Worm (Caenorhabditis elegans): ENCODE data around the gene C27H5.2.
A peak's percentile ranks its signal among the peaks of the same experiment; 100 is the strongest.

Gene C27H5.2

DNA sequence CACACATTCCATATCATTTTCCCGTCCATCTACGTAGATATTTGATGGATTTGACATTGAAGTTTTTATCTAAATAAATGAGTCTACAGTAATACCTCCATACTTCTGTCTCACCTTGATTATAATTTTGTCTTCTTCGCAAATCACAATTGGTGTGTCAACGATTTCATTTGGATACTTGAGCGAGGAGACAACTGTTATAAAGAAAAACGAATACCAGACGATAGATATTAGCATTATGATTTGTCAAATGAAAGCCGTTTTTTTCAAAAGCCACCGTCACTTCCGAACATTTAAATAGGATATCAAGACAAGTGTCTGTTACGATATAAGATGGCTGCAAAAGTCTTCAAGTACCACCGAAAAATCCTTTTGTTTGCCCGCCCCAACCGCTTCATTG lies 39.7 kb upstream of the C27H5.2 start, which contains the start of gene cutl-5:
cutl-5 (minus strand) TSS at position 269 of the 400 bp plus-strand sequence.
- no peak for TF ChIP-seq mel-28 (tag; optimal IDR thresholded peaks at IDR 0.05; ENCODE audit: borderline replicate concordance)
- TF ChIP-seq ceh-27 (GFP tag; optimal IDR thresholded peaks at IDR 0.05) = no peak
- TF ChIP-seq snpc-3.4 (tag; optimal IDR thresholded peaks at IDR 0.05) = no peak
- TF ChIP-seq die-1 (tag; optimal IDR thresholded peaks at IDR 0.05) = no peak
- no peak for TF ChIP-seq egrh-3 (GFP tag; IDR thresholded peaks at IDR 0.05)
- TF ChIP-seq F57C9.4 (tag; optimal IDR thresholded peaks at IDR 0.05) = no peak
- TF ChIP-seq ceh-91 (GFP tag; IDR thresholded peaks at IDR 0.05) = no peak
- no peak for TF ChIP-seq ekl-4 (GFP tag; IDR thresholded peaks at IDR 0.05)
- TF ChIP-seq T07F8.4 (tag; optimal IDR thresholded peaks at IDR 0.05) = no peak
- no peak for TF ChIP-seq let-607 (tag; optimal IDR thresholded peaks at IDR 0.05)
- no peak for TF ChIP-seq dpl-1 (GFP tag; optimal IDR thresholded peaks at IDR 0.05)
- no peak for TF ChIP-seq madf-10 (tag; optimal IDR thresholded peaks at IDR 0.05)
- no peak for TF ChIP-seq B0261.1 (tag; optimal IDR thresholded peaks at IDR 0.05)
- TF ChIP-seq Y56A3A.18 (GFP tag; IDR thresholded peaks at IDR 0.05) = no peak
- TF ChIP-seq cebp-1 (GFP tag; IDR thresholded peaks at IDR 0.05) = no peak
- TF ChIP-seq cebp-1 (tag; optimal IDR thresholded peaks at IDR 0.05) = no peak
- no peak for TF ChIP-seq pbrm-1 (GFP tag; IDR thresholded peaks at IDR 0.05)

DNA sequence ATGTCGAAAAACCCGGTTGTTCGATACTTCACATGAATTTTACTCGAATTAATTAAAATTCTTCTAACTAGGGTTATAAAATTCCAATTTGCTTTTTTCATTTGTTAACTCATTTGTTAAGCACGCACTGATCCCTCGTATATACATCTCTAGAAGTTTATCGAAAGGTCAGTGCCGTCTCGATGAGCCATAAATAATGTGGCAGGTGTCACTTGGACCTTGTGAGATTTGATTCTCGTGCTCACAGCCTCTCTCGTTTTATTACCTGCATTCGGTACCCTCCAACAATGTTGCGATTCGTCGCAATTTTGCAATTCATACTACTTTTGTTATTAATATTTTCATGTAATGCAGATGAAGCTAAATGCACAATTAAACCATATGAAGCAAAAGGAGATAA lies 39.0 kb upstream of the C27H5.2 start, which contains the start of gene spon-1:
spon-1 (plus strand) TSS at position 208 of the 400 bp plus-strand sequence.
- TF ChIP-seq nhr-90 (tag; optimal IDR thresholded peaks at IDR 0.05) = no peak
- TF ChIP-seq ztf-6 (GFP tag; IDR thresholded peaks at IDR 0.05) = no peak
- no peak for TF ChIP-seq nhr-179 (tag; optimal IDR thresholded peaks at IDR 0.05)
- TF ChIP-seq D2030.7 (GFP tag; IDR thresholded peaks at IDR 0.05) = no peak

DNA sequence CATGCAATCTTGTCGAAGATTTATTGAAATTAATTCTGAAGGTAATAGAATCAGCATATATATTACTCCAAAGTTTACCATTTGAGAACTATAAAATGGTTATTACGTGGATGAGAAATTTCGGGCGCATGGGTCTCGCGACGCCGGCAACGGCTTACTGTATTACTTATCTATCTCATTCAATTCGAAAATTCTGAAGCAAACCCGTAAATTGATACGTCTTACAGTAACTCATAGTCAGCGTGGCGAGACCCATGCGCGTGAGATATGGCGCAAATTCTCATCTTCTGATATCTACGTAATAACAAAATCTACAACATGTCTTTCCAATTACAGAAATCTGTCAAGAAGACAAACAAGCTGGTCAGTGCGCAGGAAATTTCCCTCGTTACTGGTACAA lies 35.9 kb upstream of the C27H5.2 start:
- TF ChIP-seq rec-8 (tag; optimal IDR thresholded peaks at IDR 0.05) (no peak), ceh-79 (tag; optimal IDR thresholded peaks at IDR 0.05) (no peak), sdz-38 (tag; optimal IDR thresholded peaks at IDR 0.05) (no peak), nhr-179 (tag; optimal IDR thresholded peaks at IDR 0.05) (no peak), lsy-27 (tag; optimal IDR thresholded peaks at IDR 0.05; ENCODE audit: borderline replicate concordance, insufficient read depth) (no peak), nhr-80 (tag; optimal IDR thresholded peaks at IDR 0.05) (no peak), repo-1 (tag; optimal IDR thresholded peaks at IDR 0.05) (no peak), Y67H2A.10 (GFP tag; conservative IDR thresholded peaks at IDR 0.05) (no peak), aptf-2 (GFP tag; conservative IDR thresholded peaks at IDR 0.05) (no peak)

DNA sequence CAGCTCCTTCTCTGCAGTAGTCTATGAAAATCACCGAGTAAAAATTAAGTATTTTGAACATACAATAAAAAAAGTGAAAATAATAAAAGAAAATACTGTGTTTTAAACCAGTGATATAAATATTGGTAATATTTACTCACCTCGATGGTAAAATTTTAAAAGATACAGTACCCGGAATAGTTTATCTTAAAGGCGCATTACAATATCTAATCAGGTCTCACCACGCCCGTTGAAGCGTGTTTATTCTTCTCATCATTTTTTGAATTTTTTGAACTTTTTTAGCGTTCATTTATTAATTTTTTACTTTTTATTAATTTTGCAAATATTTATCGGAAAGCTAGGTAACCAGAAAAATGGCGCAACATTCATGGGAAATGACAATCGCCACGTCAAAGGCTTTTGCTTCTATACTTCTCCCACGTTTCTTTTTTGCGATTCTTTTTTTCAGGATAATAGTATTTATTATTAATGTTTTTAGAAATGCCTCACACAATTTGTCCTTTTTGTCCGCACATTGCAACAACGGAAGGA lies 33.6 kb upstream of the C27H5.2 start, which contains the start of gene F10E7.2:
F10E7.2 (plus strand) TSS at position 481 of the 531 bp plus-strand sequence.
- TF ChIP-seq lin-54 (GFP tag; optimal IDR thresholded peaks at IDR 0.05) (peak; percentile 18), madf-8 (GFP tag; conservative IDR thresholded peaks at IDR 0.05) (peak; percentile 30; the same call in 1 of the 2 replicates), lin-35 (GFP tag; optimal IDR thresholded peaks at IDR 0.05) (no peak), lsl-1 (GFP tag; optimal IDR thresholded peaks at IDR 0.05) (peak; percentile 83), snpc-1.3 (tag; optimal IDR thresholded peaks at IDR 0.05; ENCODE audit: insufficient read depth) (peak; percentile 68), F49E8.2 (tag; optimal IDR thresholded peaks at IDR 0.05; ENCODE audit: insufficient read depth) (peak; percentile 30), lin-40 (tag; optimal IDR thresholded peaks at IDR 0.05) (no peak), F33H1.4 (GFP tag; IDR thresholded peaks at IDR 0.05) (peak; percentile 84), snpc-4 (GFP tag; optimal IDR thresholded peaks at IDR 0.05) (no peak), snpc-4 (tag; optimal IDR thresholded peaks at IDR 0.05) (peak in 1 of 4 experiments; percentile 19), madf-6 (GFP tag; IDR thresholded peaks at IDR 0.05) (peak; percentile 86), hmg-20 (GFP tag; IDR thresholded peaks at IDR 0.05) (no peak), D2030.7 (GFP tag; IDR thresholded peaks at IDR 0.05) (peak; percentile 38; the same call in 1 of the 2 replicates), fkh-3 (tag; optimal IDR thresholded peaks at IDR 0.05) (no peak), xnd-1 (tag; optimal IDR thresholded peaks at IDR 0.05) (peak; percentile 66)

Measured in whole organism, young adult.